Worm (Caenorhabditis elegans): ENCODE results near the gene C13A2.3.

DNA sequence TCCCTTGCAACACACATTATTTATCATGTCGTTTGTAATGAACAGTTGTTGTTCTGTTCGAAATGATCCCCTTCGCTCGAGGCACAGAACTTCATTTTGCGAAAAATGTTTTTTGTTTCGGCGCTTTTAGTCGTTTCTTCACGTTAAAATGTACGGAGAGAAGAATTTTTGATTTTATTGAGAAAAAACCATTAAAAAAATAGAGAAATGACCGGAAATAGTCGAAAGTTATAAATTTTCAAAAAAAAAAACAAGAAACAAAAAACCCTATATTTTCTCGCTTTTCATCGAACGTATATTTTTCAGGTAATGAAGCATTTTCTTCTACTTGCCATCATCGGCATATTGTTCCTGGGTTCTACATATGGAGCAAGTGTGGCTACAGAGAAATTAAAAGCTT is 50.1 kb downstream of the C13A2.3 start, which contains the start of gene F10G2.1:
- no peak for TF ChIP-seq crh-2 (tag; optimal IDR thresholded peaks at IDR 0.05)
- TF ChIP-seq mdl-1 (tag; optimal IDR thresholded peaks at IDR 0.05) = no peak
